Fruit fly (Drosophila melanogaster) whole organism, prepupa: ENCODE data around the gene Shal.
A peak's percentile ranks its signal among the peaks of the same experiment; 100 is the strongest.

ENCODE experiments used
- Blimp-1 ChIP-seq: fragments of 200-800 bp; sonication (Bioruptor generic); optimal IDR thresholded peaks from 3 replicates; lab custom pipeline; 2017; ENCODE audit warnings: missing biosample characterization, missing genetic modification characterization, mild to moderate bottlenecking, moderate library complexity, missing genetic modification reagents
- CG11294 ChIP-seq: fragments of 200-800 bp; sonication (Bioruptor generic); IDR thresholded peaks from 2 replicates; pipeline ENCODE4 v1.3.6; 2022; ENCODE audit warnings: missing biosample characterization, missing genetic modification characterization
- CG11762 ChIP-seq: fragments of 200-800 bp; sonication (Bioruptor generic); optimal IDR thresholded peaks from 3 replicates; lab custom pipeline; 2016; ENCODE audit warnings: missing biosample characterization, missing genetic modification characterization; ENCODE audit not compliant: insufficient read depth
- CG11902 ChIP-seq: fragments of 200-800 bp; sonication (Bioruptor generic); optimal IDR thresholded peaks from 3 replicates; lab custom pipeline; 2016; ENCODE audit warnings: missing biosample characterization, missing genetic modification characterization
- CG15336 ChIP-seq: fragments of 200-800 bp; sonication (Bioruptor generic); IDR thresholded peaks from 2 replicates; pipeline ENCODE4 v1.3.6; 2022; ENCODE audit warnings: missing biosample characterization, missing genetic modification characterization
- CG1621 ChIP-seq: fragments of 200-800 bp; sonication (Bioruptor generic); optimal IDR thresholded peaks from 3 replicates; lab custom pipeline; 2018; ENCODE audit warnings: missing biosample characterization, mild to moderate bottlenecking, missing genetic modification characterization
- CG3032 ChIP-seq: fragments of 200-800 bp; optimal IDR thresholded peaks from 2 replicates; lab custom pipeline; 2019; ENCODE audit warnings: missing biosample characterization, mild to moderate bottlenecking, missing genetic modification characterization, moderate library complexity
- CG31627 ChIP-seq: fragments of 200-800 bp; sonication (Bioruptor generic); optimal IDR thresholded peaks from 3 replicates; lab custom pipeline; 2016; ENCODE audit warnings: missing biosample characterization, missing genetic modification characterization
- CG32006 ChIP-seq: fragments of 200-800 bp; sonication (Bioruptor generic); optimal IDR thresholded peaks from 3 replicates; lab custom pipeline; 2017; ENCODE audit warnings: missing biosample characterization, mild to moderate bottlenecking, missing genetic modification characterization
- CG34406 ChIP-seq: fragments of 200-800 bp; sonication (Bioruptor generic); optimal IDR thresholded peaks from 3 replicates; lab custom pipeline; 2016; ENCODE audit warnings: missing biosample characterization, missing genetic modification characterization
- CG4318 ChIP-seq: fragments of 200-800 bp; sonication (Bioruptor generic); optimal IDR thresholded peaks from 3 replicates; lab custom pipeline; 2017; ENCODE audit warnings: missing biosample characterization, mild to moderate bottlenecking, missing genetic modification characterization
- CG6163 ChIP-seq: fragments of 200-800 bp; sonication (Bioruptor generic); IDR thresholded peaks from 3 replicates; pipeline ENCODE4 v1.3.6; 2022; ENCODE audit warnings: missing biosample characterization, missing genetic modification characterization
- CG6808 ChIP-seq: fragments of 200-800 bp; sonication (Bioruptor generic); optimal IDR thresholded peaks from 3 replicates; lab custom pipeline; 2017; ENCODE audit warnings: missing biosample characterization, missing genetic modification characterization, mild to moderate bottlenecking, moderate library complexity, missing genetic modification reagents
- CG6854 ChIP-seq: fragments of 200-800 bp; sonication (Bioruptor generic); optimal IDR thresholded peaks from 2 replicates; lab custom pipeline; 2017; ENCODE audit warnings: missing biosample characterization, mild to moderate bottlenecking, missing genetic modification characterization
- CG9139 ChIP-seq: fragments of 200-800 bp; sonication (Bioruptor generic); optimal IDR thresholded peaks from 3 replicates; lab custom pipeline; 2017; ENCODE audit warnings: missing biosample characterization, mild to moderate bottlenecking, missing genetic modification characterization
- Eip75B ChIP-seq: fragments of 200-800 bp; sonication (Bioruptor generic); optimal IDR thresholded peaks from 3 replicates; lab custom pipeline; 2016; ENCODE audit warnings: missing biosample characterization, missing genetic modification characterization
- Eip78C ChIP-seq: fragments of 200-800 bp; sonication (Bioruptor generic); peaks from one replicate; lab custom pipeline; 2016; ENCODE audit warnings: missing biosample characterization, missing genetic modification characterization
- Eip93F ChIP-seq: fragments of 200-800 bp; sonication (Bioruptor generic); optimal IDR thresholded peaks from 2 replicates; lab custom pipeline; 2016; ENCODE audit warnings: missing biosample characterization, mild to moderate bottlenecking, missing genetic modification characterization
- Ets21C ChIP-seq: fragments of 200-800 bp; sonication (Bioruptor generic); optimal IDR thresholded peaks from 3 replicates; lab custom pipeline; 2016; ENCODE audit warnings: missing biosample characterization, missing genetic modification characterization
- Ets96B ChIP-seq: fragments of 200-800 bp; optimal IDR thresholded peaks from 2 replicates; lab custom pipeline; 2019; ENCODE audit warnings: missing biosample characterization, mild to moderate bottlenecking, missing genetic modification characterization, moderate library complexity
- Hr38 ChIP-seq: sonication (Bioruptor generic); optimal IDR thresholded peaks from 2 replicates; lab custom pipeline; 2016; ENCODE audit warnings: missing biosample characterization, missing genetic modification characterization
- Hr39 ChIP-seq: fragments of 200-800 bp; sonication (Bioruptor generic); optimal IDR thresholded peaks from 2 replicates; lab custom pipeline; 2016; ENCODE audit warnings: missing biosample characterization, missing genetic modification characterization
- Lpt ChIP-seq: fragments of 200-800 bp; sonication (Bioruptor generic); optimal IDR thresholded peaks from 3 replicates; lab custom pipeline; 2016; ENCODE audit warnings: missing biosample characterization, missing genetic modification characterization
- Met ChIP-seq: fragments of 200-800 bp; sonication (Bioruptor generic); optimal IDR thresholded peaks from 3 replicates; lab custom pipeline; 2016; ENCODE audit warnings: missing biosample characterization, missing genetic modification characterization
- Smox ChIP-seq: fragments of 200-800 bp; sonication (Bioruptor generic); optimal IDR thresholded peaks from 3 replicates; lab custom pipeline; 2016; ENCODE audit warnings: missing biosample characterization, missing genetic modification characterization
- Sox102F ChIP-seq: fragments of 200-800 bp; sonication (Bioruptor generic); optimal IDR thresholded peaks from 2 replicates; lab custom pipeline; 2016; ENCODE audit warnings: missing biosample characterization, mild to moderate bottlenecking, missing genetic modification characterization
- achi ChIP-seq: fragments of 200-800 bp; sonication (Bioruptor generic); optimal IDR thresholded peaks from 3 replicates; lab custom pipeline; 2016; ENCODE audit warnings: missing biosample characterization, missing genetic modification characterization
- acj6 ChIP-seq: fragments of 200-800 bp; sonication (Bioruptor generic); optimal IDR thresholded peaks from 3 replicates; lab custom pipeline; 2016; ENCODE audit warnings: missing biosample characterization, missing genetic modification characterization
- cyc ChIP-seq: fragments of 200-800 bp; sonication (Bioruptor generic); optimal IDR thresholded peaks from 3 replicates; lab custom pipeline; 2016; ENCODE audit warnings: missing biosample characterization, missing genetic modification characterization
- dac ChIP-seq: fragments of 200-800 bp; sonication (Bioruptor generic); optimal IDR thresholded peaks from 2 replicates; lab custom pipeline; 2017; ENCODE audit warnings: missing biosample characterization, mild to moderate bottlenecking, missing genetic modification characterization
- dsx ChIP-seq: fragments of 200-800 bp; optimal IDR thresholded peaks from 3 replicates; lab custom pipeline; 2019; ENCODE audit warnings: missing biosample characterization, mild to moderate bottlenecking, missing genetic modification characterization, moderate library complexity; ENCODE audit not compliant: poor library complexity, severe bottlenecking
- eg ChIP-seq: fragments of 200-800 bp; sonication (Bioruptor generic); IDR thresholded peaks from 3 replicates; pipeline ENCODE4 v1.3.6; 2022; ENCODE audit warnings: missing biosample characterization, missing genetic modification characterization
- esn ChIP-seq: fragments of 200-800 bp; sonication (Bioruptor generic); optimal IDR thresholded peaks from 2 replicates; lab custom pipeline; 2016; ENCODE audit warnings: missing biosample characterization, mild to moderate bottlenecking, missing genetic modification characterization, moderate library complexity
- pdm3 ChIP-seq: fragments of 200-800 bp; sonication (Bioruptor generic); optimal IDR thresholded peaks from 3 replicates; lab custom pipeline; 2016; ENCODE audit warnings: missing biosample characterization, missing genetic modification characterization
- salr ChIP-seq, 2 experiments: fragments of 200-800 bp; sonication (Bioruptor generic); optimal IDR thresholded peaks; 3 replicates each; lab custom pipeline; 2016 to 2018; ENCODE audit warnings: missing biosample characterization in 2 of 2, missing genetic modification characterization in 2 of 2, mild to moderate bottlenecking in 1 of 2
- ss ChIP-seq, 2 experiments: fragments of 200-800 bp; sonication (Bioruptor generic); optimal IDR thresholded peaks; 2 replicates in 1 of 2; 3 replicates in 1 of 2; lab custom pipeline; 2017 to 2018; ENCODE audit warnings: mild to moderate bottlenecking in 2 of 2, missing biosample characterization in 2 of 2, missing genetic modification characterization in 2 of 2, moderate library complexity in 1 of 2
- topi ChIP-seq: fragments of 200-800 bp; sonication (Bioruptor generic); optimal IDR thresholded peaks from 3 replicates; lab custom pipeline; 2016; ENCODE audit warnings: missing biosample characterization, missing genetic modification characterization

The Shal gene

dm6 chr3L:19557197-19557995 is 27.0 kb downstream of the Shal start (continued):
- TF ChIP-seq CG6163 (GFP tag; lab: Robert Waterston, UW) = peak; percentile 49; the same call in 1 of the 3 replicates
- no peak for TF ChIP-seq Eip93F (GFP tag; lab: Kevin White, UChicago)
- TF ChIP-seq CG32006 (GFP tag; lab: Kevin White, UChicago) = peak; percentile 80
- TF ChIP-seq esn (GFP tag; lab: Kevin White, UChicago) = peak; percentile 69
- TF ChIP-seq Blimp-1 (GFP tag; lab: Kevin White, UChicago) = peak; percentile 50
- no peak for TF ChIP-seq CG11294
- TF ChIP-seq dsx (GFP tag; lab: Kevin White, UChicago) = no peak
- TF ChIP-seq CG15336 = 0 out of 2 replicates have a peak, but pooled peaks have one; percentile 16
- no peak for TF ChIP-seq dac
- peak; percentile 8 for TF ChIP-seq Hr39 (GFP tag; lab: Kevin White, UChicago)
- TF ChIP-seq eg (GFP tag; lab: Robert Waterston, UW) = no peak
- TF ChIP-seq CG9139 (GFP tag; lab: Kevin White, UChicago) = no peak
- peak; percentile 60 for TF ChIP-seq CG4318 (GFP tag; lab: Kevin White, UChicago)
- peak; percentile 77 for TF ChIP-seq CG34406 (GFP tag; lab: Kevin White, UChicago)
- peak; percentile 66 for TF ChIP-seq achi
- TF ChIP-seq Ets21C (GFP tag; lab: Kevin White, UChicago) = no peak

- peak; percentile 76 for TF ChIP-seq dsx (GFP tag; lab: Kevin White, UChicago)
- TF ChIP-seq CG6808 (GFP tag; lab: Kevin White, UChicago) = peak; percentile 89
- TF ChIP-seq Met = no peak
- TF ChIP-seq CG6163 (GFP tag; lab: Robert Waterston, UW) = peak; percentile 68
- TF ChIP-seq, all 60 proteins: peak for 3
Observed at dm6 chr3L:19556738-19557137, 27.6 kb downstream of the Shal start.

dm6 chr3L:19555906-19556457 is 28.4 kb downstream of the Shal start:
- TF ChIP-seq CG34406 (GFP tag; lab: Kevin White, UChicago) (no peak), CG31627 (GFP tag; lab: Kevin White, UChicago) (peak; percentile 34), Ets96B (tag; lab: Kevin White, UChicago) (no peak), CG11902 (GFP tag; lab: Kevin White, UChicago) (no peak), Hr39 (GFP tag; lab: Kevin White, UChicago) (peak; percentile 37), achi (peak; percentile 22), CG11762 (no peak), topi (GFP tag; lab: Kevin White, UChicago) (peak; percentile 13), Smox (GFP tag; lab: Kevin White, UChicago) (no peak), Blimp-1 (GFP tag; lab: Kevin White, UChicago) (peak; percentile 91), acj6 (GFP tag; lab: Kevin White, UChicago) (peak; percentile 14), CG6808 (GFP tag; lab: Kevin White, UChicago) (no peak), Eip78C (GFP tag; lab: Kevin White, UChicago) (peak; percentile 82), cyc (GFP tag; lab: Kevin White, UChicago) (peak; percentile 39), esn (GFP tag; lab: Kevin White, UChicago) (peak; percentile 63), pdm3 (GFP tag; lab: Kevin White, UChicago) (no peak)

- TF ChIP-seq CG3032 (tag; lab: Kevin White, UChicago) (no peak), CG6854 (GFP tag; lab: Kevin White, UChicago) (no peak), salr (GFP tag; optimal IDR thresholded peaks at IDR 0.05; lab: Kevin White, UChicago) (no peak), Ets21C (GFP tag; lab: Kevin White, UChicago) (no peak), Met (no peak), Hr38 (no peak), Eip75B (GFP tag; lab: Kevin White, UChicago) (no peak), Eip78C (GFP tag; lab: Kevin White, UChicago) (no peak), Eip93F (GFP tag; lab: Kevin White, UChicago) (no peak), CG6163 (GFP tag; lab: Robert Waterston, UW) (no peak), pdm3 (GFP tag; lab: Kevin White, UChicago) (no peak), dsx (GFP tag; lab: Kevin White, UChicago) (no peak), Sox102F (GFP tag; lab: Kevin White, UChicago) (no peak), ss (GFP tag; optimal IDR thresholded peaks at IDR 0.05; lab: Kevin White, UChicago) (no peak), CG1621 (tag; lab: Kevin White, UChicago) (no peak), CG6808 (GFP tag; lab: Kevin White, UChicago) (no peak), Lpt (GFP tag; lab: Kevin White, UChicago) (no peak), CG32006 (GFP tag; lab: Kevin White, UChicago) (no peak), Ets96B (tag; lab: Kevin White, UChicago) (no peak), acj6 (GFP tag; lab: Kevin White, UChicago) (no peak)
Observed at dm6 chr3L:19552136-19552773, 32.1 kb downstream of the Shal start, which contains the start of the genes Ltn1 and CG9300. Gene Ltn1, minus strand, starts transcription at chr3L:19552290. Gene CG9300, plus strand, starts transcription at chr3L:19552420.
